Worm (Caenorhabditis elegans) whole organism, late embryonic: Measurements from ENCODE around the gene mpst-1.

Experiments
- ceh-6 ChIP-seq: fragments of 200-800 bp; sonication (Bioruptor generic); optimal IDR thresholded peaks from 2 replicates; lab custom pipeline; 2018; ENCODE audit warnings: mild to moderate bottlenecking, missing genetic modification characterization, missing compliant biosample characterization
- hlh-8 ChIP-seq: sonication (generic microtip); optimal IDR thresholded peaks from 2 replicates; lab custom pipeline; 2016; ENCODE audit warnings: missing genotype, missing genetic modification characterization, missing compliant biosample characterization
- nhr-11 ChIP-seq: fragments of 150-350 bp; optimal IDR thresholded peaks from 2 replicates; lab custom pipeline; 2014; ENCODE audit warnings: missing biosample characterization, missing genetic modification characterization

DNA sequence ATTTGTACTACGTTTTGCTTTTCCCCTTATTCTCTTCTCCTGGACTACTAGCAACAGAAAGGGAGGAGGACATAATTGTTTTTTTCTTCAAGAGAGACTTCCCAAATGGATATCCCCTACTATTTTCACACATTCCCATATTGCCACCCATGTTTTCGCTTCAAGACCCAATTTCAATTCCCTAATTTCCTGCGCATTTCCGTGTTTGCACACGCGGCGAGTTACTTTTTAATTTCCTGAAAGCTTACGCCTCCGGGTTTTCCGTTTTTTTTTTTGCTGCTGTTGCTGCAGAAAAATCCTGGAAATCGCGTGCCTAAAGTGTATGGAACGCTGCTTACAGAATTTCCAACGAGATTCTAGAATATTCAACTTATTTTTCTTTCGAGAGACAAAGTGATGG lies 25.4 kb upstream of the mpst-1 start:
- no peak for TF ChIP-seq ceh-6
- TF ChIP-seq nhr-11, result no peak
- TF ChIP-seq hlh-8, result no peak
